Fruit fly (Drosophila melanogaster): Measurements from ENCODE around the gene X11Lbeta.

Gene X11Lbeta

DNA sequence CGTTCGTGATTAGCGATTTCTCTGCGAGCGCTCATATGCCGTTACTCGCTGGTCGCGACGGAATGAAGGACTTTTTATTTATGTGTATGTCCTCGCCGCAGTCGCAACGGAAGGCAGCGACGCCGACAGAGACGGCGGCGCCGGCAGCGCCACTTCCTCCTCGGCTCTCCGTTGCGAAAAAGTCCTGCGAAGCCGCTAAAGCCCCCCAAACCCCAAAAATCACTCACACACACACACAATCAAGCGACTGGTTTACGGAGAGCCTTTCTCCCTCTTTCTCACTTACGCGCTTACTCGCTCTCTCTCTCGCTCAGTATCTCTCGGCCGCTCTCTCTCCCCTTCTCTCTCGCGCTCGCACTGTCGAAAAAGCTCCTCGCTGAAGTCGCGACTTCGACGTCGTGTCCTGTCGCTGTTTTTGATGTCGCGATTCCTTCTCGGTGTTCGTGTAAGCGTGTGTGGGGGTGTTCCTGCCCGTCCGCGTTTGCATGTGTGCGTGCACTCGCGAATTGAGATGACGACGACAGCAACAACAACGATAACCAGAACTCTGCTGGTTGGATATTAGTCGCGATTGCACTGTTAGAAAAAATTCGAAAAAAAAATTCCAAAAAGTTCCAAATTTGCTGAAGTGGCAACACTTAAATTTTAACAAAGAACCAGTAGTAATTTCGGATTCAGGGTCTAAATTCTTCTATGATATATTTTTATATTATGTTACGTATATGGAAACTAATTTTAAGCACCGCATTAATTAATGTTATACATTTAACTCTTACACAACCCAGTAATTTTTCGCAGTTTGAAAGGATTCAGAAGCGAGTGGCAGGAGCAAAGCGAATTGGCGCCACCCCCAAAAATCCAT lies 7.2 kb upstream of the X11Lbeta start, which contains the start of gene CG43347 (continued):
- TF ChIP-seq br (optimal IDR thresholded peaks at IDR 0.05) (no peak), CG6765 (GFP tag; optimal IDR thresholded peaks at IDR 0.05) (peak; percentile 61), CG12104 (GFP tag; optimal IDR thresholded peaks at IDR 0.05) (peak; percentile 32), CoRest (tag; optimal IDR thresholded peaks at IDR 0.05) (peak; percentile 81), CG18764 (GFP tag; optimal IDR thresholded peaks at IDR 0.05) (no peak), gro (GFP tag; optimal IDR thresholded peaks at IDR 0.05) (no peak), Myb (GFP tag; optimal IDR thresholded peaks at IDR 0.05) (no peak), sens-2 (GFP tag; IDR thresholded peaks at IDR 0.05) (no peak), CG1024 (GFP tag; IDR thresholded peaks at IDR 0.05) (no peak), CG1529 (GFP tag; optimal IDR thresholded peaks at IDR 0.05) (peak; percentile 54), dmrt11E (tag; optimal IDR thresholded peaks at IDR 0.05) (no peak), CG34376 (GFP tag; optimal IDR thresholded peaks at IDR 0.05) (peak; percentile 82), CG2875 (GFP tag; optimal IDR thresholded peaks at IDR 0.05) (peak; percentile 26), trh (GFP tag; optimal IDR thresholded peaks at IDR 0.05) (no peak), CG13424 (tag; optimal IDR thresholded peaks at IDR 0.05) (peak; percentile 82), CG30403 (GFP tag; optimal IDR thresholded peaks at IDR 0.05) (peak; percentile 76), C15 (GFP tag; IDR thresholded peaks at IDR 0.05) (0 out of 3 replicates have a peak, but pooled peaks have one; percentile 20), Awh (GFP tag; IDR thresholded peaks at IDR 0.05) (peak; percentile 24; the same call in 1 of the 2 replicates), CG32532 (GFP tag; IDR thresholded peaks at IDR 0.05) (peak; percentile 33; the same call in 1 of the 2 replicates), sna (GFP tag; IDR thresholded peaks at IDR 0.05; ENCODE audit: partially characterized antibody) (no peak), bowl (GFP tag; IDR thresholded peaks at IDR 0.05) (no peak), btn (GFP tag; optimal IDR thresholded peaks at IDR 0.05) (no peak)

DNA sequence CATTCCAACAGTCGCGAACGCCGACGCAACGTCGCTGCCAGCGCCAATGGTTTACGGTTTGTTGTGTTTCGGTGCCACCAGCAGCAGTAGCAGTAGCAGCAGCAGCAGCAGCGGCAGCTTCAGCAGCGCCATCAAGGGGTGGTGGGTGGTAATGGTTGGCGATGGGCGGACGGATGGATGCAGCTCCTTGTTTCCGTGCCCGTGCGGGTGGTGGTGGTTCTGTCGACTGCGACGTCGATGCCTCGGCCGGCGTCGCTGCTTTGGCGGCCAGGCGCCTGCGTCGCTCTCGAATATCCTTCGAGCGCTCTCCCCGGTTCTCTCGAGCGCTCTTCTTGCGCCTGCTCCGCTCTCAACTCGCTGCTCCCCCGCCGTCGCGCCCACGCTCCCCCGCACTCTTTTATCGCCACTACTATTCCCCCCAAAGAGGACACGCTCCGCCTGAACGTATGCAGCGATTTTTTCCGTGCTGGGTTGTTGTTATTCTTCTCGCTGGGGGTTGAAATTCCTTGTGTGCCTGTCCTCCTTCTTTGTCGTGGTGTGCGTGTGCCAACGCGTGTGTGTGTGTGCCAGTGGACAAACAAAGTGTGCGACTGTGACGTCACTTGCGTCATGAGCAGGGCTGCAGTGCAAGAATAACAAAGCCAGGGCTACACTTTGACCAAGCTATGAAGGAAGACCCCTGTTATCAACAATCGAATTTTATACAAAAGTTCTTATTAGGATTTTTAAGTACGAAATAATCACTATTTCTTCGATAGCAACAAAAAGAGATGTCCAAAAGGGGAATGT lies 6.1 kb upstream of the X11Lbeta start:
- TF ChIP-seq chinmo (GFP tag; IDR thresholded peaks at IDR 0.05; ENCODE audit: partially characterized antibody) = 0 out of 4 replicates have a peak, but pooled peaks have one; percentile 48
- TF ChIP-seq Lpt (GFP tag; optimal IDR thresholded peaks at IDR 0.05) = no peak
- no peak for TF ChIP-seq tll (GFP tag; optimal IDR thresholded peaks at IDR 0.05)
- TF ChIP-seq dimm (GFP tag; IDR thresholded peaks at IDR 0.05) = no peak
- TF ChIP-seq CG13894 (tag; optimal IDR thresholded peaks at IDR 0.05) = peak; percentile 60
- no peak for TF ChIP-seq CG12744 (GFP tag; optimal IDR thresholded peaks at IDR 0.05)
- TF ChIP-seq jumu (GFP tag; optimal IDR thresholded peaks at IDR 0.05) = no peak
- no peak for TF ChIP-seq ssp (GFP tag; IDR thresholded peaks at IDR 0.05)
- TF ChIP-seq CoRest (tag; optimal IDR thresholded peaks at IDR 0.05) = no peak
- TF ChIP-seq p53 (GFP tag; optimal IDR thresholded peaks at IDR 0.05) = no peak
- TF ChIP-seq crol (GFP tag; IDR thresholded peaks at IDR 0.05) = peak; percentile 88
- TF ChIP-seq CG15073 (GFP tag; optimal IDR thresholded peaks at IDR 0.05) = no peak
- TF ChIP-seq Adf1 (GFP tag; IDR thresholded peaks at IDR 0.05) = peak; percentile 95
- no peak for TF ChIP-seq Hand (GFP tag; optimal IDR thresholded peaks at IDR 0.05)
- no peak for TF ChIP-seq scrt (GFP tag; optimal IDR thresholded peaks at IDR 0.05)
- no peak for TF ChIP-seq CG9797 (GFP tag; optimal IDR thresholded peaks at IDR 0.05)
- no peak for TF ChIP-seq Dll (GFP tag; IDR thresholded peaks at IDR 0.05; ENCODE audit: partially characterized antibody)
- TF ChIP-seq Doc2 (GFP tag; IDR thresholded peaks at IDR 0.05) = no peak
- peak; percentile 53 for TF ChIP-seq Med (GFP tag)
- no peak for TF ChIP-seq Fer1 (GFP tag; optimal IDR thresholded peaks at IDR 0.05)
- no peak for TF ChIP-seq CG31224 (GFP tag; IDR thresholded peaks at IDR 0.05)
- no peak for TF ChIP-seq btn (GFP tag; optimal IDR thresholded peaks at IDR 0.05)
- no peak for TF ChIP-seq CG3726 (GFP tag; IDR thresholded peaks at IDR 0.05)
- TF ChIP-seq CG8290 (GFP tag; optimal IDR thresholded peaks at IDR 0.05) = no peak
- TF ChIP-seq CG8290 (tag; optimal IDR thresholded peaks at IDR 0.05) = peak in 1 of 2 experiments; percentile 53
- no peak for TF ChIP-seq CG4404 (GFP tag; IDR thresholded peaks at IDR 0.05)
- TF ChIP-seq Opbp (GFP tag; IDR thresholded peaks at IDR 0.05; ENCODE audit: partially characterized antibody) = no peak
- TF ChIP-seq CG6654 (GFP tag; optimal IDR thresholded peaks at IDR 0.05) = no peak
